Fruit fly (Drosophila melanogaster) whole organism, pupa: ENCODE data around the gene CG42709.

ENCODE experiments used
- CG10348 ChIP-seq: fragments of 200-800 bp; sonication (Bioruptor generic); IDR thresholded peaks from 2 replicates; pipeline ENCODE4 v1.3.6; 2022; ENCODE audit warnings: missing biosample characterization, missing genetic modification characterization
- CG12605 ChIP-seq: fragments of 200-800 bp; sonication (Bioruptor generic); IDR thresholded peaks from 2 replicates; pipeline ENCODE4 v1.3.6; 2022; ENCODE audit warnings: missing biosample characterization, missing genetic modification characterization
- CG13204 ChIP-seq: fragments of 200-800 bp; sonication (Bioruptor generic); optimal IDR thresholded peaks from 2 replicates; lab custom pipeline; 2018; ENCODE audit warnings: missing biosample characterization, mild to moderate bottlenecking, missing genetic modification characterization, moderate library complexity
- CG14655 ChIP-seq: fragments of 200-800 bp; sonication (Bioruptor generic); optimal IDR thresholded peaks from 3 replicates; lab custom pipeline; 2017; ENCODE audit warnings: mild to moderate bottlenecking, missing biosample characterization, missing genetic modification reagents, missing genetic modification characterization
- CG15710 ChIP-seq: fragments of 200-800 bp; sonication (Bioruptor generic); optimal IDR thresholded peaks from 2 replicates; lab custom pipeline; 2018; ENCODE audit warnings: missing biosample characterization, mild to moderate bottlenecking, missing genetic modification characterization, moderate library complexity
- CG17806 ChIP-seq: fragments of 200-800 bp; sonication (Bioruptor generic); optimal IDR thresholded peaks from 2 replicates; lab custom pipeline; 2018; ENCODE audit warnings: missing biosample characterization, mild to moderate bottlenecking, missing genetic modification characterization, moderate library complexity
- CG32121 ChIP-seq: fragments of 200-800 bp; sonication (Bioruptor generic); IDR thresholded peaks from 2 replicates; pipeline ENCODE4 v1.3.6; 2022; ENCODE audit warnings: missing biosample characterization, missing genetic modification characterization
- CG34367 ChIP-seq: fragments of 200-800 bp; sonication (Bioruptor generic); optimal IDR thresholded peaks from 2 replicates; lab custom pipeline; 2018; ENCODE audit warnings: missing biosample characterization, mild to moderate bottlenecking, missing genetic modification characterization
- CG4496 ChIP-seq: fragments of 200-800 bp; sonication (Bioruptor generic); IDR thresholded peaks from 3 replicates; pipeline ENCODE4 v1.3.6; 2022; ENCODE audit warnings: missing biosample characterization, missing genetic modification characterization
- CG8159 ChIP-seq: fragments of 200-800 bp; sonication (Bioruptor generic); optimal IDR thresholded peaks from 3 replicates; lab custom pipeline; 2018; ENCODE audit warnings: missing biosample characterization, mild to moderate bottlenecking, missing genetic modification characterization, moderate library complexity
- CG8301 ChIP-seq: fragments of 200-800 bp; sonication (Bioruptor generic); optimal IDR thresholded peaks from 2 replicates; lab custom pipeline; 2018; ENCODE audit warnings: missing biosample characterization, mild to moderate bottlenecking, missing genetic modification characterization
- CG9948 ChIP-seq: fragments of 200-800 bp; sonication (Bioruptor generic); optimal IDR thresholded peaks from 2 replicates; lab custom pipeline; 2018; ENCODE audit warnings: missing biosample characterization, mild to moderate bottlenecking, missing genetic modification characterization, moderate library complexity
- D1 ChIP-seq: fragments of 200-800 bp; sonication (Bioruptor generic); optimal IDR thresholded peaks from 2 replicates; lab custom pipeline; 2018; ENCODE audit warnings: missing biosample characterization, mild to moderate bottlenecking, missing genetic modification characterization, moderate library complexity
- EcR ChIP-seq: fragments of 200-800 bp; sonication (Bioruptor generic); optimal IDR thresholded peaks from 3 replicates; lab custom pipeline; 2019; ENCODE audit warnings: missing biosample characterization, missing genetic modification characterization, mild to moderate bottlenecking, moderate library complexity, missing genetic modification reagents
- Ets98B ChIP-seq: fragments of 200-800 bp; sonication (Bioruptor generic); IDR thresholded peaks from 2 replicates; pipeline ENCODE4 v1.3.6; 2022; ENCODE audit warnings: missing biosample characterization, missing genetic modification characterization
- Pif1A ChIP-seq: fragments of 200-800 bp; sonication (Bioruptor generic); optimal IDR thresholded peaks from 3 replicates; lab custom pipeline; 2016; ENCODE audit warnings: missing biosample characterization, missing genetic modification characterization
- Pif1B ChIP-seq: fragments of 200-800 bp; sonication (Bioruptor generic); optimal IDR thresholded peaks from 3 replicates; lab custom pipeline; 2016; ENCODE audit warnings: missing biosample characterization, missing genetic modification characterization
- Snoo ChIP-seq: fragments of 200-800 bp; sonication (Bioruptor generic); optimal IDR thresholded peaks from 3 replicates; lab custom pipeline; 2017; ENCODE audit warnings: missing biosample characterization, mild to moderate bottlenecking, missing genetic modification characterization, inconsistent platforms
- fd96Ca ChIP-seq: fragments of 200-800 bp; sonication (Bioruptor generic); IDR thresholded peaks from 3 replicates; pipeline ENCODE4 v1.3.6; 2022; ENCODE audit warnings: missing biosample characterization, missing genetic modification characterization
- gl ChIP-seq: fragments of 200-800 bp; sonication (Bioruptor generic); optimal IDR thresholded peaks from 2 replicates; lab custom pipeline; 2018; ENCODE audit warnings: missing biosample characterization, mild to moderate bottlenecking, missing genetic modification characterization
- rn ChIP-seq: fragments of 200-800 bp; sonication (Bioruptor generic); IDR thresholded peaks from 2 replicates; pipeline ENCODE4 v1.3.6; 2022; ENCODE audit warnings: missing biosample characterization, missing genetic modification characterization

The CG42709 gene

DNA sequence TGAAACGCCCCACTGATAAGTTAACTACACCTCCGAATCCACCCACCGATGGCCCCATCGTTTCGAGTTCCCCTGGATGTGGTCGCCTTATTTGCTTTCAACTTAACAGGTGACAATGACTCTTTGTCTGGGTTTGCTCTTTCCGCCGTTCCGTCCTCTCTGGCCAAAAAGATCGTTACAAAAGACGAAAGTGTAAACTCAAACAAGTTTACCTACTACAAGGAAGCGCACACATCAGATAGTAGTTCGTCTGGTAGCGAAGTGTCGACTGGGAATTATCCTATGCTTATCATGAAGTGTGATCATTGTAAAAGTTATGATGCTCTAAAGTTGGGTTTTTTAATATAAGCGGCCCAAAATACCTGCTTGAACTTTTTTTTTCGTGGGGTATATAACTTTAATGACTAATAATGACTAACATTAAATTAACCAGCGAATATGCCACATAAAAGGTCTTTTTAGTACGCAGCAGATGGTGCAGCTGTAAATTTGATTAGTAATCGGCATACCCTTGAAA, 8.9 kb downstream of the CG42709 start:
- TF ChIP-seq Pif1A (no peak), Pif1B (no peak), CG34367 (tag; lab: Kevin White, UChicago) (peak; percentile 42), CG8301 (tag; lab: Kevin White, UChicago) (peak; percentile 52), CG8159 (tag; lab: Kevin White, UChicago) (peak; percentile 55), CG32121 (GFP tag; lab: Robert Waterston, UW) (no peak), CG13204 (GFP tag; lab: Kevin White, UChicago) (peak; percentile 71), EcR (peak; percentile 93), CG9948 (tag; lab: Kevin White, UChicago) (peak; percentile 17), CG4496 (GFP tag; lab: Robert Waterston, UW) (peak; percentile 21; the same call in 1 of the 3 replicates), D1 (tag; lab: Kevin White, UChicago) (no peak), CG15710 (tag; lab: Kevin White, UChicago) (peak; percentile 7), rn (GFP tag; lab: Robert Waterston, UW) (0 out of 2 replicates have a peak, but pooled peaks have one; percentile 5), CG14655 (peak; percentile 66), Ets98B (GFP tag; lab: Robert Waterston, UW) (no peak), CG17806 (peak; percentile 18), fd96Ca (GFP tag; lab: Robert Waterston, UW) (0 out of 3 replicates have a peak, but pooled peaks have one; percentile 39), gl (tag; lab: Kevin White, UChicago) (peak; percentile 29)
- TF ChIP-seq, all 21 proteins: peak for 13

DNA sequence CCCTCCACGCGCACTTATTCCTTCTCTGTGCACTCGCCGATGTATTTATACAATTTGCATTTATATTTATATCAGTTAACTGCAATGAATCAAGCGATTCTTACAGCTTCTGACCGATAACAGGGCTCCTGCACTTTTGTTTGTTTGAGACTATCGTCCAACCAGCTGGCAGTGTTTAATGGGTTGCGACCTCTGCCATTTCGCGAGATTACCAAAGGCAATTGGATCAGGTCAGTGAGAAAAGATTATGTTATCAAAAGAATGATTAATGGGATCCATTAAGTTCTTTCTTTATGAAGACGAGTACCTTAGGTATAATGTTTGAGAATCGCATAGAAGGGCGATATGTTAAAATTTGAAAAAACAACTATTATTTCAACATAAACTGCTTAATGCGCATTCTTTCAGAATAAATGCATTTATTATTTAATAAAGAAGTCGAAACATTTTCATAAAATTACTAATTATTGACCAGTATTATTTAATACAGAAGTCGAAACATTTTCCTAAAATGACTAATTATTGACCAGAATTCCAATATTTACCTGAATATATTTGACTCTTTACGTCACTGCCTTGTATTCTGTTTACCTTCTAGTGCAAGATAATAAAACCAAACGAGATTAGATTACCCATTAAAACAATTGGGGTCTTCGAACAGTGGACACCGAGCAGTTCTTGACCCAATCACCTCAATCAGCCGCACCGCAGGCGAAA, 9.6 kb downstream of the CG42709 start:
- TF ChIP-seq CG8301 (tag; lab: Kevin White, UChicago), result no peak
- TF ChIP-seq gl (tag; lab: Kevin White, UChicago), result no peak
- no peak for TF ChIP-seq CG13204 (GFP tag; lab: Kevin White, UChicago)
- TF ChIP-seq CG32121 (GFP tag; lab: Robert Waterston, UW), result no peak
- TF ChIP-seq CG14655, result no peak
- no peak for TF ChIP-seq Snoo

DNA sequence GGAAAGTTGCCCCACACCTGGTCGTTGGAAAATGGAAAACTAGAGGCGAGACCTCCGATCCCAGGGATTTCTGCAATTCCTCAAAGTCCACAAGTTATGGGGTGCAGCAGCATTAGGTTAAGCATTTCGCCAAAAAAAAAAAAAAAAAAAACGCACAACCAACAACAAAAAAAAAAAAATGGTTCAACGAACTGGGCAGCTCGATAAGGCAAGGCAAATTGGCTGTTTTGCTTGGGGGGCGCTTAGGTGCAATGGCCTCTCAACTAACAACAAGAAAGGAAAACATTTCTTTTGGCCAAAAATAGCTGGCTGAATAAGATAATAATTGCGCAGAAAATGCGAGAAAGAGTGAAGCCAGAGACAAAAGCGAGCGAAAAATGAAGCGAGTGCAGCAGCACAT, 10.2 kb downstream of the CG42709 start:
- TF ChIP-seq CG10348 (GFP tag; lab: Robert Waterston, UW), result no peak
- TF ChIP-seq EcR, result peak; percentile 74

DNA sequence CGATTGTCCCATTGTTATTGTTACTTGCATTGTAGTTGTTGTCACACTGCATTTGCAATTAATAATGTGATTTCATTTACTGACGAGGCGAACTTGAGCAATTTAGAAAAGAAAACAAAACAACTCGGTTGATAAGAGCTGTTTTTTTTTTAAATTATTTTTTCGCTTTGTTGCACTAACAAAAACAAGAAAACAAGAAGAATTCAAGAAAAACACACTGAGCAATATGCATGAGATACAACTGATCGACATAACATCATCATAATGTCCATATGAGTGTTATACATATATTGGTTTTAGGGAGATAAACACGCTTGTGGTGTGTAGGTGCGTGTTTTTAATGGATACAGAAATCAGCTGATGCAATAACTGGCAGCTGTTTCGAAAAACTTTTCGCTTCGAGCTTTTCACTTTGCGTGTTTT, 12.5 kb downstream of the CG42709 start:
- TF ChIP-seq CG4496 (GFP tag; lab: Robert Waterston, UW) (peak; percentile 87), fd96Ca (GFP tag; lab: Robert Waterston, UW) (peak; percentile 78; the same call in 2 of the 3 replicates), EcR (no peak), CG8301 (tag; lab: Kevin White, UChicago) (peak; percentile 78), Pif1B (peak; percentile 59), CG8159 (tag; lab: Kevin White, UChicago) (no peak), CG15710 (tag; lab: Kevin White, UChicago) (no peak), CG9948 (tag; lab: Kevin White, UChicago) (no peak), CG14655 (peak; percentile 88), rn (GFP tag; lab: Robert Waterston, UW) (no peak), CG13204 (GFP tag; lab: Kevin White, UChicago) (no peak), CG34367 (tag; lab: Kevin White, UChicago) (peak; percentile 12), CG12605 (GFP tag; lab: Robert Waterston, UW) (peak; percentile 94), CG17806 (no peak), Ets98B (GFP tag; lab: Robert Waterston, UW) (peak; percentile 87), CG32121 (GFP tag; lab: Robert Waterston, UW) (peak; percentile 88), D1 (tag; lab: Kevin White, UChicago) (no peak), Pif1A (peak; percentile 73), Snoo (no peak), CG10348 (GFP tag; lab: Robert Waterston, UW) (no peak)

DNA sequence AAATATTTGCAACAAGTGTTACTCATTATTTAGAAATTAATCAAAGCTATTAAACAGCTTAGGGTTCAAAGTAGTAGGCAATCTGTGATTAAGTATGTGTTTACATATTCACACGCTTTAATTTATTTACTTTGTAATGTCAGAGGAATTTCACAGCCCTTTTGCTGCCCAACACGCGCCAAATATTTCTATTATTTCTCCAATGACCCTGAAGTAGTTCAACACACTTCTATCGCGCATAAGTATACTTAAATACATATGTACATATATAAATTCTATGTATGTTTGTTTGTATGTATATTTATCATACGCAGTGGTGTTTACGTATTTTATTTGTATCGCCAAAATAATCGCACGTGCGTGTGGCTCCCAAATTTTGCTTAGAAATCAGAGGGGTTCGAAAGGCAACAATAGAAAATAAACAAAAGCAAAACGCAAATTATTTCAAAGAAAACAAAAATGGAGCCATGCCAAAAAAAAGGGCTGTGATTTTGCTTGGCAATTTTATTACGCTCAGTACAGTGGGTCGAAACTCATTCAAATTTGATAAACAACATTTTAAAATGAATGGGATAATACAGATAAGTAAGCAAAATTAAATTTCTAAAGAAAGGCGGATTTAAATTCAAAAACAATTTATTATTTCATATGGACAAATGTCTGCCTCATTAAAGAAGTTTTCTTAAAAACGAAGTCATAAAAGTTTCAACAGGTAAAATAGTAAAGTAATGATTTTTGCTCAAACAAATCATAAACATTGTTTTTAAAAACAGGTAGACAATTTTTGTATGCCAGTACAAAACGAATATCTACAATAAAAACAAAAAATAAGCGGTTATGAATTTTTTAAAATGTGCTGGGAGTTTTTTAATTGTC, 13.4 kb downstream of the CG42709 start:
- no peak for TF ChIP-seq fd96Ca (GFP tag; lab: Robert Waterston, UW)
- no peak for TF ChIP-seq CG15710 (tag; lab: Kevin White, UChicago)
- TF ChIP-seq CG34367 (tag; lab: Kevin White, UChicago), result no peak
- 0 out of 2 replicates have a peak, but pooled peaks have one; percentile 21 for TF ChIP-seq CG32121 (GFP tag; lab: Robert Waterston, UW)
- no peak for TF ChIP-seq CG4496 (GFP tag; lab: Robert Waterston, UW)
- no peak for TF ChIP-seq CG8159 (tag; lab: Kevin White, UChicago)
- TF ChIP-seq EcR, result no peak
- TF ChIP-seq CG9948 (tag; lab: Kevin White, UChicago), result peak; percentile 1
- TF ChIP-seq Pif1A, result no peak
- no peak for TF ChIP-seq D1 (tag; lab: Kevin White, UChicago)
